Worm (Caenorhabditis elegans) whole organism, L2 larva: ENCODE measurements around the gene Y48G9A.6.

Experiments used
- C34F6.9 ChIP-seq: fragments of 150-350 bp; optimal IDR thresholded peaks from 2 replicates; lab custom pipeline; 2014; ENCODE audit warnings: missing biosample characterization, missing genetic modification characterization
- F13H6.1 ChIP-seq: sonication (generic microtip); optimal IDR thresholded peaks from 2 replicates; lab custom pipeline; 2016; ENCODE audit warnings: missing genetic modification characterization, missing compliant biosample characterization
- R02D3.7 ChIP-seq: fragments of 150-350 bp; optimal IDR thresholded peaks from 2 replicates; lab custom pipeline; 2014; ENCODE audit warnings: missing biosample characterization, missing genetic modification characterization
- Y55F3AM.14 ChIP-seq: fragments of 200-800 bp; sonication (Bioruptor generic); optimal IDR thresholded peaks from 2 replicates; lab custom pipeline; 2018; ENCODE audit warnings: mild to moderate bottlenecking, missing genetic modification characterization, missing compliant biosample characterization
- alr-1 ChIP-seq: fragments of 150-350 bp; optimal IDR thresholded peaks from 2 replicates; lab custom pipeline; 2014; ENCODE audit warnings: missing biosample characterization, missing genetic modification characterization
- ama-1 ChIP-seq: fragments of 150-350 bp; optimal IDR thresholded peaks from 2 replicates; lab custom pipeline; 2018; ENCODE audit warnings: inconsistent platforms
- ceh-16 ChIP-seq: fragments of 150-350 bp; optimal IDR thresholded peaks from 2 replicates; lab custom pipeline; 2014; ENCODE audit warnings: missing biosample characterization, missing genetic modification characterization
- ceh-82 ChIP-seq: fragments of 150-350 bp; optimal IDR thresholded peaks from 2 replicates; lab custom pipeline; 2014; ENCODE audit warnings: missing biosample characterization, missing genetic modification characterization
- crh-2 ChIP-seq: sonication (generic microtip); optimal IDR thresholded peaks from 2 replicates; lab custom pipeline; 2017; ENCODE audit warnings: missing biosample characterization, missing genetic modification characterization
- dmd-4 ChIP-seq: sonication (generic microtip); optimal IDR thresholded peaks from 2 replicates; lab custom pipeline; 2017; ENCODE audit warnings: missing biosample characterization, missing genetic modification characterization
- egl-27 ChIP-seq: sonication (generic microtip); optimal IDR thresholded peaks from 3 replicates; lab custom pipeline; 2017; ENCODE audit warnings: missing biosample characterization, missing genetic modification reagents, missing genetic modification characterization
- elt-3 ChIP-seq: sonication (generic microtip); optimal IDR thresholded peaks from 2 replicates; lab custom pipeline; 2017; ENCODE audit warnings: missing biosample characterization, missing genetic modification characterization
- fos-1 ChIP-seq: fragments of 150-350 bp; optimal IDR thresholded peaks from 2 replicates; lab custom pipeline; 2014; ENCODE audit warnings: missing biosample characterization, missing genetic modification characterization
- gmeb-1 ChIP-seq: fragments of 150-350 bp; optimal IDR thresholded peaks from 2 replicates; lab custom pipeline; 2014; ENCODE audit warnings: missing biosample characterization, missing genetic modification characterization
- lin-11 ChIP-seq: fragments of 150-350 bp; sonication (generic microtip); optimal IDR thresholded peaks from 2 replicates; lab custom pipeline; 2014; ENCODE audit warnings: missing biosample characterization, missing genetic modification characterization, inconsistent platforms, mixed read lengths
- lin-13 ChIP-seq: fragments of 150-350 bp; optimal IDR thresholded peaks from 2 replicates; lab custom pipeline; 2014; ENCODE audit warnings: missing biosample characterization, missing genetic modification reagents, missing genetic modification characterization
- lin-39 ChIP-seq: fragments of 150-350 bp; optimal IDR thresholded peaks from 2 replicates; lab custom pipeline; 2014; ENCODE audit warnings: missing biosample characterization, missing genetic modification reagents, missing genetic modification characterization
- lsy-2 ChIP-seq, 2 experiments: fragments of 150-350 bp in 1 of 2; sonication (generic microtip) in 1 of 2; optimal IDR thresholded peaks; 2 replicates each; lab custom pipeline; 2014 to 2017; ENCODE audit warnings: missing biosample characterization in 2 of 2, missing genetic modification characterization in 2 of 2
- mab-5 ChIP-seq: fragments of 150-350 bp; optimal IDR thresholded peaks from 2 replicates; lab custom pipeline; 2014; ENCODE audit warnings: missing biosample characterization, missing genetic modification characterization
- mbf-1 ChIP-seq: sonication (generic microtip); optimal IDR thresholded peaks from 2 replicates; lab custom pipeline; 2017; ENCODE audit warnings: missing biosample characterization, missing genetic modification characterization
- mdl-1 ChIP-seq, 2 experiments: fragments of 150-350 bp in 1 of 2; sonication (generic microtip) in 1 of 2; optimal IDR thresholded peaks; 2 replicates each; lab custom pipeline; 2017; ENCODE audit warnings: missing biosample characterization in 2 of 2, missing genetic modification characterization in 2 of 2
- nhr-10 ChIP-seq: sonication (generic microtip); optimal IDR thresholded peaks from 2 replicates; lab custom pipeline; 2017; ENCODE audit warnings: missing biosample characterization, missing genetic modification characterization
- nhr-11 ChIP-seq: fragments of 150-350 bp; optimal IDR thresholded peaks from 2 replicates; lab custom pipeline; 2014; ENCODE audit warnings: missing biosample characterization, missing genetic modification characterization
- nhr-12 ChIP-seq: fragments of 150-350 bp; optimal IDR thresholded peaks from 2 replicates; lab custom pipeline; 2014; ENCODE audit warnings: missing biosample characterization, missing genetic modification characterization
- nhr-129 ChIP-seq: fragments of 150-350 bp; optimal IDR thresholded peaks from 2 replicates; lab custom pipeline; 2014; ENCODE audit warnings: missing biosample characterization, missing genetic modification characterization
- nhr-21 ChIP-seq: fragments of 150-350 bp; optimal IDR thresholded peaks from 2 replicates; lab custom pipeline; 2014; ENCODE audit warnings: missing biosample characterization, missing genetic modification characterization
- nhr-23 ChIP-seq: fragments of 150-350 bp; optimal IDR thresholded peaks from 2 replicates; lab custom pipeline; 2014; ENCODE audit warnings: missing biosample characterization, missing genetic modification reagents, missing genetic modification characterization
- nhr-237 ChIP-seq: fragments of 150-350 bp; optimal IDR thresholded peaks from 2 replicates; lab custom pipeline; 2014; ENCODE audit warnings: missing biosample characterization, missing genetic modification characterization
- nhr-25 ChIP-seq: fragments of 150-350 bp; sonication (generic microtip); optimal IDR thresholded peaks from 3 replicates; lab custom pipeline; 2014; ENCODE audit warnings: missing biosample characterization, missing genetic modification characterization
- nhr-6 ChIP-seq: fragments of 150-350 bp; optimal IDR thresholded peaks from 2 replicates; lab custom pipeline; 2014; ENCODE audit warnings: missing biosample characterization, missing genetic modification characterization
- nhr-77 ChIP-seq: fragments of 150-350 bp; optimal IDR thresholded peaks from 2 replicates; lab custom pipeline; 2014; ENCODE audit warnings: missing biosample characterization, missing genetic modification characterization
- peb-1 ChIP-seq: fragments of 150-350 bp; optimal IDR thresholded peaks from 2 replicates; lab custom pipeline; 2014; ENCODE audit warnings: missing biosample characterization, missing genetic modification characterization
- skn-1 ChIP-seq: sonication (generic microtip); optimal IDR thresholded peaks from 2 replicates; lab custom pipeline; 2017; ENCODE audit warnings: missing biosample characterization, missing genetic modification characterization
- sma-3 ChIP-seq: sonication (generic microtip); optimal IDR thresholded peaks from 2 replicates; lab custom pipeline; 2016; ENCODE audit warnings: missing genetic modification reagents, missing genetic modification characterization, missing compliant biosample characterization
- snpc-4 ChIP-seq: fragments of 150-350 bp; optimal IDR thresholded peaks from 2 replicates; lab custom pipeline; 2014; ENCODE audit warnings: missing biosample characterization, missing genetic modification characterization
- unc-55 ChIP-seq: fragments of 150-350 bp; sonication (generic microtip); optimal IDR thresholded peaks from 3 replicates; lab custom pipeline; 2014; ENCODE audit warnings: missing biosample characterization, missing genetic modification reagents, missing genetic modification characterization
- zag-1 ChIP-seq: fragments of 150-350 bp; optimal IDR thresholded peaks from 2 replicates; lab custom pipeline; 2014; ENCODE audit warnings: missing biosample characterization, missing genetic modification characterization
- ztf-4 ChIP-seq: fragments of 150-350 bp; optimal IDR thresholded peaks from 2 replicates; lab custom pipeline; 2014; ENCODE audit warnings: missing biosample characterization, missing genetic modification characterization

Y48G9A.6 gene

DNA sequence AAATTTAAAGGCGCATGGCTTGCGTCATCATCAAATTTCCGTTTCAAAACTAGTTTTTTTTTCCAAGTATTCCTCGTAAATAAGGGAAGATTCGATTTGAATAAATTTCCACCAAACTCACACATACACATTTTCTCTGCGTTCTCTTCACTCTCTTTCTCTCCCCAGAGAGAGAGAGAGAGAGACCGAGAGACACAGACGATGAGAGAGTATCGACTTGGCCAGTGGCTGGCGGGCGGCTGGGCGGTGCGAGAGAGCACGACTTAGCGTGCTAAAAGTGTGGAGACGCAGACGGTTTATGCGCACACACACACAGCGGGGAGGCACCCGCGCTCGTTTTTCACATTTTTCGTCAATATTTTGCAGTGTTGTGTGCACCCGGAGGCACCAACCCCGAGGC is 16.8 kb upstream of the Y48G9A.6 start (continued):
- peak; percentile 38 for TF ChIP-seq egl-27
- TF ChIP-seq R02D3.7 (tag; lab: Kevin White, UChicago) = no peak
- no peak for TF ChIP-seq ceh-82 (tag; lab: Kevin White, UChicago)
- peak; percentile 55 for TF ChIP-seq gmeb-1
- peak; percentile 15 for TF ChIP-seq snpc-4 (tag; lab: Kevin White, UChicago)
- peak; percentile 73 for TF ChIP-seq mab-5 (tag; lab: Kevin White, UChicago)
- TF ChIP-seq nhr-11 = no peak
- peak; percentile 85 for TF ChIP-seq unc-55 (GFP tag; lab: Kevin White, UChicago)
- TF ChIP-seq zag-1 (tag; lab: Kevin White, UChicago) = peak; percentile 70
- peak; percentile 75 for TF ChIP-seq crh-2 (tag; lab: Kevin White, UChicago)
- TF ChIP-seq nhr-12 (tag; lab: Kevin White, UChicago) = no peak
- peak; percentile 48 for TF ChIP-seq fos-1 (tag; lab: Kevin White, UChicago)

DNA sequence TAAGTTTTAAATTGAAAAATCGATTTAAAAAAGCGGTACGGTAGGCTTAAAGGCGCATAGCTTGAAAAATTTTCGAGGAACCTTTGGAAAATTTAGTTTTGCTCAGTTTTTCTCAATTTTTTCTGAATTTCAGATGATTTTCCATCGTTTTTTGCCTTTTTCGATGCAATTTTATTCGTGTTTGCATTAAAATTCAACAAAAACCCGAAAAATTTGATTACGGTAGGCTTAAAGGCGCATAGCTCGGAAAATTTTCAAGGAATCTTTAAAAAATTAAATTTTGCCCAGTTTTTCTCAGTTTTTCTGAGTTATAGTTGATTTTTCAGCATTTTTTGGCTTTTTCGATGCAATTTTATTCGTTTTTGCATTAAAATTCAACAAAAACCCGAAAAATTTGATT is 16.3 kb upstream of the Y48G9A.6 start:
- TF ChIP-seq egl-27 (no peak), Y55F3AM.14 (no peak), skn-1 (tag; lab: Kevin White, UChicago) (no peak), mab-5 (tag; lab: Kevin White, UChicago) (no peak), gmeb-1 (no peak), elt-3 (tag; lab: Kevin White, UChicago) (no peak), nhr-23 (no peak), nhr-129 (no peak), nhr-6 (no peak), F13H6.1 (tag; lab: Kevin White, UChicago) (no peak), nhr-237 (tag; lab: Kevin White, UChicago) (no peak), zag-1 (tag; lab: Kevin White, UChicago) (no peak), dmd-4 (tag; lab: Kevin White, UChicago) (no peak), ama-1 (lab: Kevin White, UChicago) (no peak)
- TF ChIP-seq, all 48 proteins: peak for 0

DNA sequence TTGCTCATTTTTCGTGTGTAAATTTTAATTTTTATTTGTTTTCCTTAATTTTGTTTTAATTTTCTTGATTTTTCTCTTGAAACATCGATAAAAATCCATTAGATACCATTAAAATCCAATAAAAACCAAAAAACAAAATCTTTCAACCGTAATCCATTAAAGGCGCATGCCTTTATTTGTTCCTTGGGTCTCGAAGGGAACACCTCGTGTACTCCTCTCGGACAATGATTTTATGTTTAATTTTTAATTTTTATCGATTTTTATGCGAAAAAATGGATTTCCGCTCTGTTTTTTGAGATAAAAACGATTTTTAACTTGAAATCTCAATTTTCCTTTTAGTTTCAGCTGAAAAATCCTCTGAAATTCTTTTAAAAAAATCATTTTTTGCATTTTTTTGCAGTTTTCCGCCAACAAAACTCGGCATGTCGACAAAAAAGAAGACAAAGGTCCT is 15.7 kb upstream of the Y48G9A.6 start, which contains the start of gene ppk-2:
TSS of gene ppk-2 (plus strand) at position 401 of the 451 bp plus-strand sequence.
- TF ChIP-seq ceh-82 (tag; lab: Kevin White, UChicago) = no peak
- no peak for TF ChIP-seq mab-5 (tag; lab: Kevin White, UChicago)
- TF ChIP-seq unc-55 (GFP tag; lab: Kevin White, UChicago) = peak; percentile 21
- TF ChIP-seq lin-39 (tag; lab: Kevin White, UChicago) = no peak
- no peak for TF ChIP-seq mdl-1 (tag; optimal IDR thresholded peaks at IDR 0.05; lab: Kevin White, UChicago)

DNA sequence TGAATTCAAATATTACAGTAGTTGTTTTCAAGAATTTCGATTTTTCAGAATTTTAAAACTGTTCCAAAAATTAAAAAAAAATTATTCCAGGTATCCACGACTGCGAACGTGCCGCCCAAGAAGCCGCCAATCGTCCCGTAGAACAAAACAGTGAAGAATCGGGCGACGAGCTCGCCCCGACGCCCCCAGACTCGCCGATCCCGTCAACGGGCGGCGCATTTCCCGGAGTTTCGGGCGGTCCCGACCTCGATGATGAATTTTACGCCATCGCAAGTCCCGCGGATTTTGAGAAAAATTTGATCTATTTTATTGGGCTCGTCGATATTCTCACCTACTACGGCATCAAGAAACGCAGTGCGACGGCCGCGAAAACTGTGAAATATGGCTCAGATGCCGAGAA is 11.7 kb upstream of the Y48G9A.6 start:
- TF ChIP-seq lin-13 = no peak
- no peak for TF ChIP-seq egl-27
- no peak for TF ChIP-seq nhr-77 (tag; lab: Kevin White, UChicago)
- no peak for TF ChIP-seq nhr-11
- TF ChIP-seq lin-11 (tag; lab: Kevin White, UChicago) = no peak
- no peak for TF ChIP-seq peb-1 (tag; lab: Kevin White, UChicago)
- TF ChIP-seq lsy-2 (tag; optimal IDR thresholded peaks at IDR 0.05; lab: Kevin White, UChicago) = no peak
- no peak for TF ChIP-seq ztf-4 (tag; lab: Kevin White, UChicago)
- no peak for TF ChIP-seq ceh-16 (tag; lab: Kevin White, UChicago)
- TF ChIP-seq ama-1 (lab: Kevin White, UChicago) = no peak
- TF ChIP-seq unc-55 (GFP tag; lab: Kevin White, UChicago) = no peak
- TF ChIP-seq sma-3 (GFP tag; lab: Kevin White, UChicago) = no peak
- no peak for TF ChIP-seq crh-2 (tag; lab: Kevin White, UChicago)
- no peak for TF ChIP-seq nhr-21
- TF ChIP-seq snpc-4 (tag; lab: Kevin White, UChicago) = no peak
- TF ChIP-seq C34F6.9 (tag; lab: Kevin White, UChicago) = no peak
- no peak for TF ChIP-seq zag-1 (tag; lab: Kevin White, UChicago)
- no peak for TF ChIP-seq lin-39 (tag; lab: Kevin White, UChicago)
- TF ChIP-seq alr-1 (tag; lab: Kevin White, UChicago) = no peak
- TF ChIP-seq Y55F3AM.14 = no peak

DNA sequence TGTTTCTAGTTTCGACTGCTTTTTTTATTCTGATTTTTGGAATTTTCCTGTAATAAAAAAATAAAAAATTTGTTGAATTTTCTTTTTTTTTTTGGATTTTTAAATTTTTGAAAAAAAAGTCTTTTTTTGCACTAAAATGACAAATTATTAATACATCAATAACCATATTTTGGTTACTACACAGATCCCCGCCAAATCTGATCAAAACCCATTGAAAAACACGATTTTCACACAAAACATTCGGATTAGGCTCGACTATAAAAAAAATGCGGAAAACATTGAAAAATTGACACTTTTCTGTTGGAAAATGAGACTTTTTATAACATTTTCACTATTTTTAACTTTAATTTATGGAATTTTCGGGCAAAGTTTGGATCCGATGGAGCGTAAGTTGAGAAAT is 7.4 kb upstream of the Y48G9A.6 start, which contains the start of gene Y48G9A.7:
TSS of gene Y48G9A.7 (plus strand) at position 301 of the 400 bp plus-strand sequence.
- TF ChIP-seq mab-5 (tag; lab: Kevin White, UChicago) (no peak), unc-55 (GFP tag; lab: Kevin White, UChicago) (no peak), skn-1 (tag; lab: Kevin White, UChicago) (no peak), nhr-25 (tag; lab: Kevin White, UChicago) (no peak), C34F6.9 (tag; lab: Kevin White, UChicago) (no peak), nhr-21 (no peak), mbf-1 (tag; lab: Kevin White, UChicago) (no peak), F13H6.1 (tag; lab: Kevin White, UChicago) (no peak), zag-1 (tag; lab: Kevin White, UChicago) (no peak), mdl-1 (tag; optimal IDR thresholded peaks at IDR 0.05; lab: Kevin White, UChicago) (no peak), ceh-82 (tag; lab: Kevin White, UChicago) (no peak), nhr-10 (tag; lab: Kevin White, UChicago) (no peak)
